Worm (Caenorhabditis elegans): ENCODE data around the gene srlf-1.

ce11 chrII:7795299-7795698 is 4.9 kb downstream of the srlf-1 start:
- TF ChIP-seq ama-1 (optimal IDR thresholded peaks at IDR 0.05): no peak
- TF ChIP-seq nfya-1 (tag; optimal IDR thresholded peaks at IDR 0.05): no peak
- TF ChIP-seq unc-3 (GFP tag; conservative IDR thresholded peaks at IDR 0.05): no peak
- no peak for TF ChIP-seq unc-3 (tag; optimal IDR thresholded peaks at IDR 0.05)
- no peak for TF ChIP-seq ceh-18 (tag; optimal IDR thresholded peaks at IDR 0.05)
- TF ChIP-seq dmd-4 (tag; optimal IDR thresholded peaks at IDR 0.05; ENCODE audit: borderline replicate concordance): no peak
- no peak for TF ChIP-seq pha-4 (tag; optimal IDR thresholded peaks at IDR 0.05)
- no peak for TF ChIP-seq pqm-1 (tag; optimal IDR thresholded peaks at IDR 0.05)
- no peak for TF ChIP-seq ceh-48 (tag; optimal IDR thresholded peaks at IDR 0.05)
